Worm (Caenorhabditis elegans): ENCODE data around the gene der-2.

Gene der-2

DNA sequence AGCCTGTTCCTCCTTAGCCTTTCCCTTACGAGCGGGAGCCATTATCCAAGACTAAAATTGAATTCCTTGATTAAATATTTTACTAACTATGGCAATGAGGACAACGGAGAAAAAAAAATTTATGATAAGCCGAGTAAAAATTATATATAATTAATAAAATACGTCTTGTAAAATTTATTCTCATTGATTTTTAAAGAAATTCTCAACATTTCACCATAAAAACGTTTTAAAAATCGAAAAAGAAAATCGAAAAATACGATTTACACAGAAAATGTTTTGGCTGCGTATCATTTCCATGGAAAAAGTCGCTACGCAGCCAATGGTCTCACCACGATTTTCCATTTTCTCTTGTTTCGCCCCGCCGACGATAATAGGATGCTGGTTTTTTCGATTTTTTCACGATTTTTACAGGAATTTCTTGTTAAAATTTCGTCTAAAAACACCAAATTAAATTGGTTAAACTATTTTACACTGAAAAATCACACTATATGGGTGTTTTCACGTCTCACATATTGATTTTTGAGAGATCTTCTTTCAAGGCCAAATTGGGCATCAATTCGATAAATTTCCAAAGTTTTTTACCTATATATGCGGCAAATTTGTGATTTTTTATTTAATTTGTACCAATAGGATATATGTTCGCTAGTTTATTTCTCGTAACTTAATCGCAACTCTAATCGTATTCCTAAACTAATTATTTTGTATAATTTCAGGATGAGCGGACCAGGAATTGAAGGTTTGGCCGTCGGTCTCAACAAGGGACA, 43.2 kb downstream of the der-2 start, which contains the start of the genes rps-14 and rpl-36 (continued):
- TF ChIP-seq ceh-82 (tag; optimal IDR thresholded peaks at IDR 0.05) (no peak), nhr-77 (tag; optimal IDR thresholded peaks at IDR 0.05) (peak; percentile 94), ceh-44 (GFP tag; IDR thresholded peaks at IDR 0.05) (no peak), hmg-1.1 (GFP tag; IDR thresholded peaks at IDR 0.05) (peak; percentile 62; the same call in 1 of the 2 replicates), lin-29 (GFP tag; IDR thresholded peaks at IDR 0.05) (peak; percentile 12; the same call in 1 of the 2 replicates), dve-1 (tag; optimal IDR thresholded peaks at IDR 0.05; ENCODE audit: insufficient read depth) (peak; percentile 95), rbr-2 (tag; optimal IDR thresholded peaks at IDR 0.05) (peak; percentile 81), ZK546.5 (tag; optimal IDR thresholded peaks at IDR 0.05) (peak in 1 of 2 experiments; percentile 85), nhr-48 (tag; optimal IDR thresholded peaks at IDR 0.05) (peak; percentile 35), spr-3 (GFP tag; optimal IDR thresholded peaks at IDR 0.05) (peak; percentile 16), hif-1 (tag; optimal IDR thresholded peaks at IDR 0.05) (peak in 1 of 2 experiments; percentile 64), mxl-3 (GFP tag; optimal IDR thresholded peaks at IDR 0.05) (no peak), nhr-6 (tag; optimal IDR thresholded peaks at IDR 0.05) (peak; percentile 86), sdz-12 (GFP tag; optimal IDR thresholded peaks at IDR 0.05) (no peak), R02D3.7 (tag; optimal IDR thresholded peaks at IDR 0.05) (no peak), nhr-102 (tag; optimal IDR thresholded peaks at IDR 0.05) (peak; percentile 75), mes-2 (tag; optimal IDR thresholded peaks at IDR 0.05; ENCODE audit: poor library complexity, severe bottlenecking) (peak; percentile 92), egl-27 (tag; optimal IDR thresholded peaks at IDR 0.05) (no peak), dmd-6 (GFP tag; IDR thresholded peaks at IDR 0.05) (peak; percentile 71), dmd-8 (GFP tag; IDR thresholded peaks at IDR 0.05) (no peak), Y5F2A.4 (GFP tag; optimal IDR thresholded peaks at IDR 0.05) (no peak), zip-2 (tag; optimal IDR thresholded peaks at IDR 0.05) (peak; percentile 9), nhr-111 (GFP tag; optimal IDR thresholded peaks at IDR 0.05) (no peak), Y105C5A.15 (GFP tag; IDR thresholded peaks at IDR 0.05) (no peak), T26A8.4 (GFP tag; IDR thresholded peaks at IDR 0.05) (peak; percentile 59; the same call in 1 of the 2 replicates), attf-4 (tag; optimal IDR thresholded peaks at IDR 0.05) (no peak), F44E2.7 (GFP tag; IDR thresholded peaks at IDR 0.05) (no peak), pqm-1 (tag; optimal IDR thresholded peaks at IDR 0.05) (no peak), nhr-11 (tag; optimal IDR thresholded peaks at IDR 0.05) (peak; percentile 81), daf-16 (GFP tag; optimal IDR thresholded peaks at IDR 0.05) (peak in 1 of 2 experiments; percentile 33), daf-16 (tag; optimal IDR thresholded peaks at IDR 0.05) (peak; percentile 57), gei-8 (GFP tag; optimal IDR thresholded peaks at IDR 0.05) (no peak), skn-1 (tag; optimal IDR thresholded peaks at IDR 0.05) (no peak), mep-1 (tag; optimal IDR thresholded peaks at IDR 0.05) (peak; percentile 91), lin-39 (tag; optimal IDR thresholded peaks at IDR 0.05) (no peak), ztf-11 (tag; optimal IDR thresholded peaks at IDR 0.05) (no peak), hlh-30 (tag; optimal IDR thresholded peaks at IDR 0.05; ENCODE audit: insufficient read depth) (peak; percentile 77), aha-1 (tag) (peak; percentile 98), ceh-62 (tag; optimal IDR thresholded peaks at IDR 0.05) (no peak), egl-43 (GFP tag; IDR thresholded peaks at IDR 0.05) (no peak), ceh-28 (tag; optimal IDR thresholded peaks at IDR 0.05) (no peak), nhr-10 (tag; optimal IDR thresholded peaks at IDR 0.05) (no peak), lin-1 (GFP tag; IDR thresholded peaks at IDR 0.05) (no peak), dpl-1 (GFP tag; optimal IDR thresholded peaks at IDR 0.05) (peak; percentile 89), mdl-1 (tag; optimal IDR thresholded peaks at IDR 0.05) (peak in 1 of 2 experiments; percentile 16), madf-5 (GFP tag; IDR thresholded peaks at IDR 0.05) (no peak), zfp-2 (tag; optimal IDR thresholded peaks at IDR 0.05) (peak; percentile 95), dmd-9 (GFP tag; IDR thresholded peaks at IDR 0.05) (no peak), tra-1 (GFP tag; IDR thresholded peaks at IDR 0.05) (0 out of 2 replicates have a peak, but pooled peaks have one; percentile 42), ctbp-1 (GFP tag; IDR thresholded peaks at IDR 0.05) (no peak), Y48G9A.11 (GFP tag; IDR thresholded peaks at IDR 0.05) (no peak)
